Worm (Caenorhabditis elegans) whole organism, young adult: ENCODE data around the gene sgo-1.
A peak's percentile ranks its signal among the peaks of the same experiment; 100 is the strongest.

Experiments used
- B0035.1 ChIP-seq: sonication (generic microtip); optimal IDR thresholded peaks from 2 replicates; lab custom pipeline; 2016; ENCODE audit warnings: missing genetic modification characterization, mild to moderate bottlenecking, missing compliant biosample characterization, missing genotype, missing genetic modification reagents
- F10E7.11 ChIP-seq: sonication (generic microtip); optimal IDR thresholded peaks from 2 replicates; lab custom pipeline; 2017; ENCODE audit warnings: mild to moderate bottlenecking, missing genetic modification characterization, moderate library complexity, missing compliant biosample characterization
- F33H1.4 ChIP-seq: fragments of 200-800 bp; sonication (Bioruptor generic); IDR thresholded peaks from 2 replicates; pipeline ENCODE4 v1.3.6; 2022; ENCODE audit warnings: missing genetic modification reagents, missing genetic modification characterization, missing compliant biosample characterization
- F37B4.10 ChIP-seq: fragments of 200-800 bp; sonication (Bioruptor generic); IDR thresholded peaks from 2 replicates; pipeline ENCODE4 v1.3.6; 2022; ENCODE audit warnings: missing genetic modification characterization, missing compliant biosample characterization
- F52B5.7 ChIP-seq: sonication (generic microtip); optimal IDR thresholded peaks from 2 replicates; lab custom pipeline; 2016; ENCODE audit warnings: mild to moderate bottlenecking, missing genetic modification characterization, missing compliant biosample characterization
- F57A8.1 ChIP-seq: fragments of 200-800 bp; sonication (Bioruptor generic); optimal IDR thresholded peaks from 2 replicates; lab custom pipeline; 2018; ENCODE audit warnings: mild to moderate bottlenecking, missing genetic modification characterization, moderate library complexity, missing compliant biosample characterization
- F57C9.4 ChIP-seq: sonication (generic microtip); optimal IDR thresholded peaks from 2 replicates; lab custom pipeline; 2017; ENCODE audit warnings: mild to moderate bottlenecking, missing genetic modification characterization, missing compliant biosample characterization
- Y56A3A.18 ChIP-seq: fragments of 200-800 bp; sonication (Bioruptor generic); IDR thresholded peaks from 2 replicates; pipeline ENCODE4 v1.3.6; 2022; ENCODE audit warnings: missing genetic modification reagents, missing genetic modification characterization, missing compliant biosample characterization
- Y67H2A.10 ChIP-seq: fragments of 200-800 bp; sonication (Bioruptor generic); conservative IDR thresholded peaks from 2 replicates; pipeline ENCODE4 v1.3.6; 2022; ENCODE audit warnings: missing genetic modification reagents, missing genetic modification characterization, missing compliant biosample characterization
- akir-1 ChIP-seq: fragments of 200-800 bp; sonication (Bioruptor generic); optimal IDR thresholded peaks from 2 replicates; lab custom pipeline; 2018; ENCODE audit warnings: mild to moderate bottlenecking, missing genetic modification characterization, moderate library complexity, missing compliant biosample characterization
- ama-1 ChIP-seq, 3 experiments: fragments of 150-350 bp in 1 of 3; sonication (generic microtip) in 2 of 3; optimal IDR thresholded peaks; 2 replicates each; lab custom pipeline; 2014 to 2018; ENCODE audit warnings: missing biosample characterization in 2 of 3, missing genetic modification characterization in 2 of 3, missing genetic modification reagents in 2 of 3
- aptf-2 ChIP-seq: fragments of 200-800 bp; sonication (Bioruptor generic); conservative IDR thresholded peaks from 2 replicates; pipeline ENCODE4 v1.3.6; 2022; ENCODE audit warnings: missing genetic modification reagents, missing genetic modification characterization, missing compliant biosample characterization
- attf-3 ChIP-seq: fragments of 200-800 bp; sonication (Bioruptor generic); conservative IDR thresholded peaks from 2 replicates; pipeline ENCODE4 v1.3.6; 2022; ENCODE audit warnings: missing genetic modification reagents, missing genetic modification characterization, missing compliant biosample characterization
- attf-6 ChIP-seq: fragments of 200-800 bp; sonication (Bioruptor generic); IDR thresholded peaks from 2 replicates; pipeline ENCODE4 v1.3.6; 2022; ENCODE audit warnings: missing genetic modification reagents, missing genetic modification characterization, missing compliant biosample characterization
- bed-1 ChIP-seq: fragments of 200-800 bp; sonication (Bioruptor generic); IDR thresholded peaks from 2 replicates; pipeline ENCODE4 v1.3.6; 2022; ENCODE audit warnings: missing genetic modification reagents, missing genetic modification characterization, missing compliant biosample characterization
- ccch-3 ChIP-seq: fragments of 200-800 bp; sonication (Bioruptor generic); optimal IDR thresholded peaks from 2 replicates; lab custom pipeline; 2018; ENCODE audit warnings: mild to moderate bottlenecking, missing genetic modification characterization, missing compliant biosample characterization
- ceh-100 ChIP-seq: fragments of 200-800 bp; sonication (Bioruptor generic); IDR thresholded peaks from 2 replicates; pipeline ENCODE4 v1.3.6; 2022; ENCODE audit warnings: missing genetic modification reagents, missing genetic modification characterization, missing compliant biosample characterization
- ceh-27 ChIP-seq: fragments of 200-800 bp; sonication (Bioruptor generic); optimal IDR thresholded peaks from 2 replicates; lab custom pipeline; 2018; ENCODE audit warnings: mild to moderate bottlenecking, missing genetic modification characterization, moderate library complexity, missing compliant biosample characterization
- ceh-40 ChIP-seq: fragments of 200-800 bp; sonication (Bioruptor generic); IDR thresholded peaks from 2 replicates; pipeline ENCODE4 v1.3.6; 2022; ENCODE audit warnings: missing genetic modification characterization, missing compliant biosample characterization
- ceh-79 ChIP-seq: sonication (generic microtip); optimal IDR thresholded peaks from 2 replicates; lab custom pipeline; 2017; ENCODE audit warnings: mild to moderate bottlenecking, missing genetic modification characterization, missing compliant biosample characterization
- dox-1 ChIP-seq: fragments of 200-800 bp; sonication (Bioruptor generic); IDR thresholded peaks from 2 replicates; pipeline ENCODE4 v1.3.6; 2022; ENCODE audit warnings: missing genetic modification reagents, missing genetic modification characterization, missing compliant biosample characterization
- egl-18 ChIP-seq: fragments of 200-800 bp; sonication (Bioruptor generic); IDR thresholded peaks from 2 replicates; pipeline ENCODE4 v1.3.6; 2022; ENCODE audit warnings: missing genetic modification reagents, missing genetic modification characterization, missing compliant biosample characterization
- egl-44 ChIP-seq: fragments of 200-800 bp; sonication (Bioruptor generic); IDR thresholded peaks from 2 replicates; pipeline ENCODE4 v1.3.6; 2022; ENCODE audit warnings: missing genetic modification reagents, missing genetic modification characterization, missing compliant biosample characterization
- ets-4 ChIP-seq: fragments of 200-800 bp; sonication (Bioruptor generic); optimal IDR thresholded peaks from 2 replicates; lab custom pipeline; 2018; ENCODE audit warnings: mild to moderate bottlenecking, missing genetic modification characterization, missing compliant biosample characterization
- fkh-3 ChIP-seq: sonication (generic microtip); optimal IDR thresholded peaks from 2 replicates; lab custom pipeline; 2016; ENCODE audit warnings: mild to moderate bottlenecking, missing genetic modification characterization, missing compliant biosample characterization
- hlh-12 ChIP-seq: sonication (generic microtip); optimal IDR thresholded peaks from 2 replicates; lab custom pipeline; 2016; ENCODE audit warnings: missing genetic modification characterization, missing compliant biosample characterization
- hmg-1.2 ChIP-seq: fragments of 200-800 bp; sonication (Bioruptor generic); IDR thresholded peaks from 2 replicates; pipeline ENCODE4 v1.3.6; 2022; ENCODE audit warnings: missing genetic modification reagents, missing genetic modification characterization, missing compliant biosample characterization
- lin-26 ChIP-seq: fragments of 200-800 bp; sonication (Bioruptor generic); IDR thresholded peaks from 2 replicates; pipeline ENCODE4 v1.3.6; 2022; ENCODE audit warnings: missing genetic modification reagents, missing genetic modification characterization, missing compliant biosample characterization
- lin-35 ChIP-seq, 3 experiments: fragments of 150-350 bp in 2 of 3; sonication (generic microtip) in 1 of 3; optimal IDR thresholded peaks; 2 replicates each; lab custom pipeline; 2014 to 2018; ENCODE audit warnings: missing biosample characterization in 3 of 3, missing genetic modification characterization in 3 of 3, missing genetic modification reagents in 3 of 3
- madf-6 ChIP-seq: fragments of 200-800 bp; sonication (Bioruptor generic); IDR thresholded peaks from 2 replicates; pipeline ENCODE4 v1.3.6; 2022; ENCODE audit warnings: missing genetic modification reagents, missing genetic modification characterization, missing compliant biosample characterization
- mes-4 ChIP-seq: sonication (generic microtip); optimal IDR thresholded peaks from 2 replicates; lab custom pipeline; 2016; ENCODE audit warnings: missing genotype, missing genetic modification characterization, missing compliant biosample characterization
- mxl-1 ChIP-seq: sonication (generic microtip); optimal IDR thresholded peaks from 2 replicates; lab custom pipeline; 2016; ENCODE audit warnings: missing genetic modification characterization, missing compliant biosample characterization
- nfya-1 ChIP-seq: sonication (generic microtip); optimal IDR thresholded peaks from 2 replicates; lab custom pipeline; 2017; ENCODE audit warnings: antibody characterized with exemption, missing compliant biosample characterization, missing genetic modification characterization, borderline replicate concordance; ENCODE audit not compliant: insufficient read depth
- nfyb-1 ChIP-seq: fragments of 200-800 bp; sonication (Bioruptor generic); IDR thresholded peaks from 2 replicates; pipeline ENCODE4 v1.3.6; 2022; ENCODE audit warnings: missing genetic modification reagents, missing genetic modification characterization, missing compliant biosample characterization
- nhr-120 ChIP-seq: fragments of 200-800 bp; sonication (Bioruptor generic); IDR thresholded peaks from 2 replicates; pipeline ENCODE4 v1.3.6; 2022; ENCODE audit warnings: missing genetic modification characterization, missing compliant biosample characterization
- nhr-27 ChIP-seq: fragments of 200-800 bp; sonication (Bioruptor generic); optimal IDR thresholded peaks from 2 replicates; lab custom pipeline; 2018; ENCODE audit warnings: mild to moderate bottlenecking, missing genetic modification characterization, moderate library complexity, missing compliant biosample characterization
- pbrm-1 ChIP-seq: fragments of 200-800 bp; sonication (Bioruptor generic); IDR thresholded peaks from 2 replicates; pipeline ENCODE4 v1.3.6; 2022; ENCODE audit warnings: missing genetic modification reagents, missing genetic modification characterization, missing compliant biosample characterization
- pha-4 ChIP-seq: fragments of 150-350 bp; sonication (generic microtip); optimal IDR thresholded peaks from 2 replicates; lab custom pipeline; 2014; ENCODE audit warnings: missing biosample characterization, missing genetic modification reagents, missing genetic modification characterization
- repo-1 ChIP-seq: sonication (generic microtip); optimal IDR thresholded peaks from 2 replicates; lab custom pipeline; 2017; ENCODE audit warnings: mild to moderate bottlenecking, missing genetic modification characterization, missing compliant biosample characterization
- rpc-1 ChIP-seq, 2 experiments: fragments of 150-350 bp in 1 of 2; sonication (generic microtip) in 1 of 2; optimal IDR thresholded peaks; 2 replicates each; lab custom pipeline; 2014 to 2018; ENCODE audit warnings: missing biosample characterization in 1 of 2, missing genetic modification characterization in 1 of 2, missing genetic modification reagents in 1 of 2, missing genotype in 1 of 2
- sdz-38 ChIP-seq: sonication (generic microtip); optimal IDR thresholded peaks from 2 replicates; lab custom pipeline; 2016; ENCODE audit warnings: missing genotype, missing genetic modification characterization, missing compliant biosample characterization
- snpc-4 ChIP-seq, 5 experiments: fragments of 150-350 bp in 1 of 5; sonication (generic microtip) in 4 of 5; optimal IDR thresholded peaks; 2 replicates each; lab custom pipeline; 2014 to 2018; ENCODE audit warnings: missing genetic modification characterization in 5 of 5, missing biosample characterization in 3 of 5, antibody characterized with exemption in 2 of 5, mild to moderate bottlenecking in 2 of 5, missing compliant biosample characterization in 2 of 5, missing genotype in 2 of 5, moderate library complexity in 2 of 5, missing genetic modification reagents in 1 of 5
- sptf-2 ChIP-seq: fragments of 200-800 bp; sonication (Bioruptor generic); optimal IDR thresholded peaks from 2 replicates; lab custom pipeline; 2018; ENCODE audit warnings: mild to moderate bottlenecking, missing genetic modification characterization, missing compliant biosample characterization
- tbx-9 ChIP-seq: sonication (generic microtip); optimal IDR thresholded peaks from 2 replicates; lab custom pipeline; 2016; ENCODE audit warnings: borderline replicate concordance, missing genetic modification characterization, inconsistent platforms, missing compliant biosample characterization
- ztf-22 ChIP-seq: fragments of 200-800 bp; sonication (Bioruptor generic); optimal IDR thresholded peaks from 2 replicates; lab custom pipeline; 2018; ENCODE audit warnings: mild to moderate bottlenecking, missing genetic modification characterization, moderate library complexity, missing compliant biosample characterization
- ztf-25 ChIP-seq: fragments of 200-800 bp; sonication (Bioruptor generic); IDR thresholded peaks from 2 replicates; pipeline ENCODE4 v1.3.6; 2022; ENCODE audit warnings: missing genetic modification reagents, missing genetic modification characterization, missing compliant biosample characterization
- ztf-26 ChIP-seq: sonication (generic microtip); optimal IDR thresholded peaks from 2 replicates; lab custom pipeline; 2017; ENCODE audit warnings: missing genetic modification characterization, missing compliant biosample characterization
- ztf-3 ChIP-seq: fragments of 200-800 bp; sonication (Bioruptor generic); optimal IDR thresholded peaks from 2 replicates; lab custom pipeline; 2018; ENCODE audit warnings: mild to moderate bottlenecking, missing genetic modification characterization, missing compliant biosample characterization

sgo-1 gene

ce11 chrIV:7845585-7845984, 49.3 kb upstream of the sgo-1 start (continued):
- TF ChIP-seq ceh-40 (GFP tag; lab: Robert Waterston, UW) (no peak), nhr-120 (no peak), ceh-100 (peak; percentile 57), nfya-1 (tag; lab: Kevin White, UChicago) (no peak), pha-4 (tag; lab: Kevin White, UChicago) (no peak), repo-1 (tag; lab: Kevin White, UChicago) (peak; percentile 71), attf-6 (GFP tag; lab: Robert Waterston, UW) (no peak), F57C9.4 (tag; lab: Kevin White, UChicago) (no peak), mes-4 (tag; lab: Kevin White, UChicago) (no peak), lin-26 (GFP tag; lab: Robert Waterston, UW) (peak; percentile 22; the same call in 1 of the 2 replicates), snpc-4 (GFP tag; optimal IDR thresholded peaks at IDR 0.05; lab: Kevin White, UChicago) (no peak), snpc-4 (tag; optimal IDR thresholded peaks at IDR 0.05; lab: Kevin White, UChicago) (peak in 3 of 4 experiments; percentile 15 to 63 (median 54)), pbrm-1 (peak; percentile 55), egl-44 (GFP tag; lab: Robert Waterston, UW) (0 out of 2 replicates have a peak, but pooled peaks have one; percentile 21), attf-3 (no peak), tbx-9 (no peak), F52B5.7 (tag; lab: Kevin White, UChicago) (peak; percentile 78), mxl-1 (tag; lab: Kevin White, UChicago) (no peak), dox-1 (peak; percentile 77; the same call in 1 of the 2 replicates), Y56A3A.18 (GFP tag; lab: Robert Waterston, UW) (peak; percentile 59; the same call in 1 of the 2 replicates), sptf-2 (GFP tag; lab: Kevin White, UChicago) (no peak), ztf-22 (GFP tag; lab: Kevin White, UChicago) (no peak), hlh-12 (tag; lab: Kevin White, UChicago) (no peak), ets-4 (GFP tag; lab: Kevin White, UChicago) (no peak), F57A8.1 (GFP tag; lab: Kevin White, UChicago) (no peak), rpc-1 (optimal IDR thresholded peaks at IDR 0.05; lab: Kevin White, UChicago) (no peak), rpc-1 (tag; optimal IDR thresholded peaks at IDR 0.05; lab: Kevin White, UChicago) (no peak), ccch-3 (GFP tag; lab: Kevin White, UChicago) (no peak), fkh-3 (tag; lab: Kevin White, UChicago) (no peak), ztf-26 (tag; lab: Kevin White, UChicago) (peak; percentile 69), ceh-27 (GFP tag; lab: Kevin White, UChicago) (peak; percentile 82), B0035.1 (tag; lab: Kevin White, UChicago) (no peak), ztf-25 (no peak), nfyb-1 (GFP tag; lab: Robert Waterston, UW) (0 out of 2 replicates have a peak, but pooled peaks have one; percentile 56), ztf-3 (GFP tag; lab: Kevin White, UChicago) (no peak), akir-1 (no peak), ceh-79 (tag; lab: Kevin White, UChicago) (no peak), nhr-27 (tag; lab: Kevin White, UChicago) (peak; percentile 34), bed-1 (GFP tag; lab: Robert Waterston, UW) (no peak), F37B4.10 (GFP tag; lab: Robert Waterston, UW) (no peak), sdz-38 (tag; lab: Kevin White, UChicago) (no peak), hmg-1.2 (peak; percentile 80), F10E7.11 (tag; lab: Kevin White, UChicago) (peak; percentile 6), egl-18 (no peak), lin-35 (GFP tag; optimal IDR thresholded peaks at IDR 0.05; lab: Kevin White, UChicago) (peak in 1 of 3 experiments; percentile 58), madf-6 (GFP tag; lab: Robert Waterston, UW) (no peak), ama-1 (optimal IDR thresholded peaks at IDR 0.05; lab: Kevin White, UChicago) (no peak), ama-1 (GFP tag; optimal IDR thresholded peaks at IDR 0.05; lab: Kevin White, UChicago) (no peak), Y67H2A.10 (no peak), aptf-2 (no peak), F33H1.4 (no peak)
